Fruit fly (Drosophila melanogaster): ENCODE measurements around the gene Brms1.

- TF ChIP-seq usp (GFP tag; optimal IDR thresholded peaks at IDR 0.05): no peak
- no peak for TF ChIP-seq psq (optimal IDR thresholded peaks at IDR 0.05)
- no peak for TF ChIP-seq CG8478 (optimal IDR thresholded peaks at IDR 0.05)
- no peak for TF ChIP-seq Dll (optimal IDR thresholded peaks at IDR 0.05)
Measured at dm6 chrX:12919594-12919993, 10.2 kb upstream of the Brms1 start.

All from whole organism.